Worm (Caenorhabditis elegans): Measurements from ENCODE around the gene F26D10.13.

The F26D10.13 gene

ce11 chrIV:17285263-17285662, 20.6 kb upstream of the F26D10.13 start:
- TF ChIP-seq mbf-1 (tag; optimal IDR thresholded peaks at IDR 0.05) (no peak), lin-13 (GFP tag; optimal IDR thresholded peaks at IDR 0.05) (peak; percentile 7), unc-62 (GFP tag; optimal IDR thresholded peaks at IDR 0.05) (no peak), lsy-2 (tag; optimal IDR thresholded peaks at IDR 0.05) (peak in 1 of 2 experiments; percentile 56), crh-2 (tag; optimal IDR thresholded peaks at IDR 0.05) (peak; percentile 69), ceh-16 (tag; optimal IDR thresholded peaks at IDR 0.05) (no peak), snpc-4 (tag; optimal IDR thresholded peaks at IDR 0.05) (no peak), nhr-21 (tag; optimal IDR thresholded peaks at IDR 0.05) (no peak), unc-55 (GFP tag; optimal IDR thresholded peaks at IDR 0.05) (peak; percentile 91), unc-39 (tag; optimal IDR thresholded peaks at IDR 0.05) (no peak), C34F6.9 (tag; optimal IDR thresholded peaks at IDR 0.05) (peak; percentile 52), nhr-129 (tag; optimal IDR thresholded peaks at IDR 0.05) (peak; percentile 50), ZK546.5 (tag; optimal IDR thresholded peaks at IDR 0.05) (no peak), blmp-1 (tag; optimal IDR thresholded peaks at IDR 0.05; ENCODE audit: insufficient read depth) (no peak), zag-1 (tag; optimal IDR thresholded peaks at IDR 0.05) (peak; percentile 31), nhr-11 (tag; optimal IDR thresholded peaks at IDR 0.05) (no peak), ztf-4 (tag; optimal IDR thresholded peaks at IDR 0.05) (peak; percentile 18), sma-9 (GFP tag; optimal IDR thresholded peaks at IDR 0.05) (peak; percentile 66), sma-9 (tag; optimal IDR thresholded peaks at IDR 0.05) (no peak), dmd-4 (tag; optimal IDR thresholded peaks at IDR 0.05) (no peak)

ce11 chrIV:17284099-17284498, 19.5 kb upstream of the F26D10.13 start, which contains the start of gene nra-1:
Gene nra-1 (minus strand): TSS chrIV:17284199.
- TF ChIP-seq unc-39 (tag; optimal IDR thresholded peaks at IDR 0.05) (no peak), egl-27 (tag; optimal IDR thresholded peaks at IDR 0.05) (no peak), ztf-4 (tag; optimal IDR thresholded peaks at IDR 0.05) (no peak), sem-4 (tag; optimal IDR thresholded peaks at IDR 0.05) (no peak), nhr-77 (tag; optimal IDR thresholded peaks at IDR 0.05) (no peak), crh-2 (tag; optimal IDR thresholded peaks at IDR 0.05) (no peak), dmd-4 (tag; optimal IDR thresholded peaks at IDR 0.05) (no peak), skn-1 (tag; optimal IDR thresholded peaks at IDR 0.05) (no peak), elt-1 (tag; optimal IDR thresholded peaks at IDR 0.05) (no peak), C34F6.9 (tag; optimal IDR thresholded peaks at IDR 0.05) (no peak)

- TF ChIP-seq unc-62 (GFP tag; optimal IDR thresholded peaks at IDR 0.05) (peak; percentile 17), crh-2 (tag; optimal IDR thresholded peaks at IDR 0.05) (peak; percentile 93), ztf-1 (GFP tag; conservative IDR thresholded peaks at IDR 0.05) (peak; percentile 90; the same call in 1 of the 2 replicates), lin-13 (GFP tag; optimal IDR thresholded peaks at IDR 0.05) (peak; percentile 82), snpc-4 (tag; optimal IDR thresholded peaks at IDR 0.05) (peak; percentile 38), sma-3 (GFP tag; optimal IDR thresholded peaks at IDR 0.05) (peak; percentile 30), mbf-1 (tag; optimal IDR thresholded peaks at IDR 0.05) (peak; percentile 24), sma-9 (GFP tag; optimal IDR thresholded peaks at IDR 0.05) (peak; percentile 52), sma-9 (tag; optimal IDR thresholded peaks at IDR 0.05) (no peak), blmp-1 (tag; optimal IDR thresholded peaks at IDR 0.05; ENCODE audit: insufficient read depth) (no peak), fos-1 (tag; optimal IDR thresholded peaks at IDR 0.05) (peak; percentile 31), elt-3 (tag; optimal IDR thresholded peaks at IDR 0.05) (no peak), F13H6.1 (tag; optimal IDR thresholded peaks at IDR 0.05) (peak; percentile 29), C34F6.9 (tag; optimal IDR thresholded peaks at IDR 0.05) (peak; percentile 77), egl-27 (tag; optimal IDR thresholded peaks at IDR 0.05) (no peak), nhr-129 (tag; optimal IDR thresholded peaks at IDR 0.05) (peak; percentile 69), skn-1 (tag; optimal IDR thresholded peaks at IDR 0.05) (peak; percentile 74), sem-4 (tag; optimal IDR thresholded peaks at IDR 0.05) (peak; percentile 66), nhr-25 (tag; optimal IDR thresholded peaks at IDR 0.05) (peak; percentile 26), gmeb-1 (tag; optimal IDR thresholded peaks at IDR 0.05) (peak; percentile 74), ztf-4 (tag; optimal IDR thresholded peaks at IDR 0.05) (peak; percentile 95), nhr-11 (tag; optimal IDR thresholded peaks at IDR 0.05) (peak; percentile 71), nhr-6 (tag; optimal IDR thresholded peaks at IDR 0.05) (peak; percentile 64), ama-1 (optimal IDR thresholded peaks at IDR 0.05) (peak; percentile 99), Y55F3AM.14 (GFP tag; optimal IDR thresholded peaks at IDR 0.05) (peak; percentile 71), nhr-10 (tag; optimal IDR thresholded peaks at IDR 0.05) (no peak), ZK546.5 (tag; optimal IDR thresholded peaks at IDR 0.05) (no peak), peb-1 (tag; optimal IDR thresholded peaks at IDR 0.05) (no peak), lsy-2 (tag; optimal IDR thresholded peaks at IDR 0.05) (peak; percentile 14 to 87)
Measured at ce11 chrIV:17281060-17282021, 16.7 kb upstream of the F26D10.13 start.
